Worm (Caenorhabditis elegans) whole organism, L4/young adult: ENCODE measurements around the gene wht-4.
"Not testable (repeated sequence)": the region's sequence is repeated elsewhere in the genome, so short reads cannot be mapped to it uniquely, and the experiment has no call there.

Source experiments
- W03F9.2 ChIP-seq: fragments of 150-350 bp; optimal IDR thresholded peaks from 2 replicates; lab custom pipeline; 2014; ENCODE audit warnings: missing biosample characterization, missing genetic modification characterization
- dao-5 ChIP-seq: sonication (generic microtip); optimal IDR thresholded peaks from 2 replicates; lab custom pipeline; 2016; ENCODE audit warnings: missing genotype, missing genetic modification characterization, moderate library complexity, missing compliant biosample characterization
- him-1 ChIP-seq: sonication (generic microtip); optimal IDR thresholded peaks from 2 replicates; lab custom pipeline; 2016; ENCODE audit warnings: missing genotype, missing genetic modification reagents, missing genetic modification characterization, missing compliant biosample characterization

The wht-4 gene

ce11 chrII:3259254-3259653 lies 19.5 kb upstream of the wht-4 start, which contains the start of gene gcy-19:
gcy-19 (minus strand) TSS chrII:3259354.
- TF ChIP-seq W03F9.2 (tag; lab: Kevin White, UChicago): no peak
- TF ChIP-seq him-1 (tag; lab: Kevin White, UChicago): no peak
- TF ChIP-seq dao-5 (tag; lab: Kevin White, UChicago): no peak

- TF ChIP-seq dao-5 (tag; lab: Kevin White, UChicago) (no peak), him-1 (tag; lab: Kevin White, UChicago) (no peak), W03F9.2 (tag; lab: Kevin White, UChicago) (no peak)
These were observed 16.2 kb upstream of the wht-4 start, which contains the start of gene F02E11.2 for ce11 chrII:3262504-3262903. F02E11.2 (plus strand) TSS chrII:3262804.

DNA sequence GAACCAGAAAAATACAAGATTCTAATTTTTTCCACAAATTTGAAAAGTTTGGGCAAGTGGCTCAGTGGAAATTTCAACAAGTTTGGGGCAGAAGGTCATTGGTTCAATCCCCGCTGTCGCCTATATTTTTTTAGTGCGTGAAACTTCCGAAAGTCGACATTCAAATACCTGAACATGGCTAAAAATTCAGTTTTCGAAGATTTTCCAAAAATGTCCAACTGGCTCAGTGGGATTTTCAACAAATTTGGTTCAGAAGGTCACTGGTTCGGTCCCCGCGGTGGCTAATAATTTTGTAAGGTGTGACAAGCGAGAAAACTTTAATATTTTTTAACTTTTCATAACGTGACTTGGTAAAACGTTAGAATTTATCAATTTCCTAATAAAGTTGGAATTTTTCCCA lies 14.0 kb upstream of the wht-4 start:
- no peak for TF ChIP-seq dao-5 (tag; lab: Kevin White, UChicago)
- no peak for TF ChIP-seq W03F9.2 (tag; lab: Kevin White, UChicago)
- TF ChIP-seq him-1 (tag; lab: Kevin White, UChicago): no peak

- TF ChIP-seq W03F9.2 (tag; lab: Kevin White, UChicago) (no peak), him-1 (tag; lab: Kevin White, UChicago) (no peak), dao-5 (tag; lab: Kevin White, UChicago) (no peak)
These were observed 11.4 kb upstream of the wht-4 start, which contains the start of gene F02E11.7 for ce11 chrII:3267365-3267764. F02E11.7 (plus strand) TSS chrII:3267665.

DNA sequence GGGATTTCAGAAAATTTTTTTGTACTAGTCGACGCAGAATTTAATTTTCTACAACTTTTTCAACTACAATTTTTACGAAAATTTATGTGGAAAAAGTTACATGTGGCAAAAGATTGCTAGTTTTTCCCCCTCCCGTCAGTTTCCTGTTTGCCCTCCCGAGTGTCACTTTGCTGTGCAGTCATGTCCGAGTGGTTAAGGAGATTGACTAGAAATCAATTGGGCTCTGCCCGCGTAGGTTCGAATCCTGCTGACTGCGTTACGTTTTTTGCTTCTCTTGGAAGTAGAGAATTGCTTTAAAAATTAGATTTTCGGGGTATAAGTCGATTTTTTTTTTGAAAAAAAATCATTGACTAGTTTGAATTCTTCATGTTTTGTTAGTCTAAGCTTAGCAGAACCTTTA lies 10.9 kb upstream of the wht-4 start:
- TF ChIP-seq W03F9.2 (tag; lab: Kevin White, UChicago): no peak
- no peak for TF ChIP-seq him-1 (tag; lab: Kevin White, UChicago)
- no peak for TF ChIP-seq dao-5 (tag; lab: Kevin White, UChicago)

DNA sequence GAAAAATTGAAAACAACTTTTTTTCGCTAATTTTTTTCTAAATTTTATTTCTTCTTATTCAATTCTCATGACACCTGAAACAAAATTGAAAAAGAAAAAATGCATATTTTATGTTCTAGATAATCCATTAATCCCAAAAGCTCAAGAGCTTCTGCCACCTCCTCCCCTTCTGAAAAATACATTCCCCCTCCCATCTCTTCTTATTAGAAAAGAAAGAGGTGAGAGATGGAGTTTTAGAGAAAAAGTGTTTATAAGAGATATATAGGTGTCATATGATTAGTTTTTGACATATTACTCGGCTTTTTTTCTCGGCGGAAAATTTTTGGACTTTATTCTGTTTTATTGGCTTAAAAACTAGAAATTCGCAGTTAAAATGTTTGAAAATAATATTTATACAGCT lies 8.1 kb upstream of the wht-4 start:
- no peak for TF ChIP-seq him-1 (tag; lab: Kevin White, UChicago)
- no peak for TF ChIP-seq W03F9.2 (tag; lab: Kevin White, UChicago)
- no peak for TF ChIP-seq dao-5 (tag; lab: Kevin White, UChicago)

DNA sequence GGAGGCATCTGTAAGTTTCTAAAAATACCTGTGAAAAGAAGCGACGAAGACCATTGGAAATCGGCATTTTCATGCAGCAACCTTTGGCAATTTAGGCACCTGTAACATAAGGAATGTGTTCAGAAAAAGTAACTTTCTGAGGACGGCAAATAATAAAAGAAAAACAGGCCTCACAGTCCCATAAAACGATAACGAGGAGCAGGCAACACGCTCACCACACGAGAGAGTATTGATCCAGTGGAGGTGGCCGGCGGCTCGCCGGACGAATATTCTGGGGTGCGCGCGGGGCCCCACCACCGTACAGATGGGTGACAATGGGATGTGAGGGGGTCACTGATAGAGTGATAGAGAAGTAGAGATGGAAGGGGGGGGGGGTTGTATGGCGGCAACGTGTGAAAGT lies 3.8 kb upstream of the wht-4 start, which contains the start of gene F02E11.3:
F02E11.3 (minus strand) TSS at position 101 of the 400 bp plus-strand sequence.
- TF ChIP-seq W03F9.2 (tag; lab: Kevin White, UChicago) (no peak), him-1 (tag; lab: Kevin White, UChicago) (no peak), dao-5 (tag; lab: Kevin White, UChicago) (no peak)

- TF ChIP-seq W03F9.2 (tag; lab: Kevin White, UChicago) (no peak), him-1 (tag; lab: Kevin White, UChicago) (no peak), dao-5 (tag; lab: Kevin White, UChicago) (no peak)
These were observed 1.0 kb upstream of the wht-4 start, which contains the start of gene F02E11.4 for ce11 chrII:3277686-3278085. F02E11.4 (minus strand) TSS chrII:3277786.

- no peak for TF ChIP-seq him-1 (tag; lab: Kevin White, UChicago)
- TF ChIP-seq W03F9.2 (tag; lab: Kevin White, UChicago): no peak
- TF ChIP-seq dao-5 (tag; lab: Kevin White, UChicago): no peak
These were observed 3.6 kb downstream of the wht-4 start, which contains the start of gene nep-13 for ce11 chrII:3282353-3282752. nep-13 (plus strand) TSS chrII:3282653.

DNA sequence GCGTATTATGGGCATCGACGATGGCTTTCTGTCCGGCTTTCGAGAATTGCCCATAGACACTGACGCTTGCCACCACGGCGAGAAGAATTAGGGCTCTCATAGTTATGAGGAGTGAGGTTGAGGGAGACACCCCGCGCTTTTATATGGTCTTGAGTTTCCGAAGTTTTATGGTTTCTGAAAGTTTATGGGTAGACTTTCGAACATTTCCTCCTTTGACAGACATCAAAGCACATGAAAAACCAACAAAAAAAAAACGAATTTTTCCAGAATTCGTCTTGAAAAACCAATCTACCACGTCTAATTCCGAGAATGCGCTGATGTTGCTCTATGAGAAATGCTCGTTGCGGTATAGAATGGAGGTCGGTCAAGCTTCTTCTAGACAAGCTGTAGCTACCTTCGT lies 5.8 kb downstream of the wht-4 start, which contains the start of gene scl-15:
scl-15 (minus strand) TSS at position 101 of the 400 bp plus-strand sequence.
- TF ChIP-seq W03F9.2 (tag; lab: Kevin White, UChicago): no peak
- no peak for TF ChIP-seq him-1 (tag; lab: Kevin White, UChicago)
- TF ChIP-seq dao-5 (tag; lab: Kevin White, UChicago): no peak

ce11 chrII:3287073-3287472 lies 8.3 kb downstream of the wht-4 start, which contains the start of gene sri-63:
sri-63 (plus strand) TSS chrII:3287373.
- no peak for TF ChIP-seq W03F9.2 (tag; lab: Kevin White, UChicago)
- TF ChIP-seq him-1 (tag; lab: Kevin White, UChicago): no peak
- TF ChIP-seq dao-5 (tag; lab: Kevin White, UChicago): no peak

DNA sequence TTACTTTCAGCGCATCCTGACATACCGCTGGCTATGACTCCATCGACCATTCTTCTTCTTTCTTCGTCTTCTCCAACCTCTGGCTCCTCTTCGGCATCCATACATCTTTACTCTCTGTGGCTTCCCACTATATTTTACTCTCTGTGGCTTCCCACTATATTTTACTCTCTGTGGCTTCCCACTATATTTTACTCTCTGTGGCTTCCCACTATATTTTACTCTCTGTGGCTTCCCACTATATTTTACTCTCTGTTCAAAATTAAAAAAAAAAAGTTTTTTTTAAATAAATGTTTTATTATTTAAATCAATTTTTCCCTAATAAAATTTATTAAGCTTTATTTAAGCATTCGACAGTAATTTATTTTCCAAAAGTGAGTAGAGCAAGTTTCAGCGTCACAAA lies 11.8 kb downstream of the wht-4 start, which contains the start of gene F39E9.14:
F39E9.14 (minus strand) TSS at position 101 of the 400 bp plus-strand sequence.
- TF ChIP-seq him-1, W03F9.2, dao-5 (tag; lab: Kevin White, UChicago): not testable (repeated sequence)

- TF ChIP-seq W03F9.2 (tag; lab: Kevin White, UChicago) (no peak), him-1 (tag; lab: Kevin White, UChicago) (no peak), dao-5 (tag; lab: Kevin White, UChicago) (no peak)
These were observed 16.5 kb downstream of the wht-4 start, which contains the start of gene btb-17 for ce11 chrII:3295193-3295592. btb-17 (plus strand) TSS chrII:3295405.

DNA sequence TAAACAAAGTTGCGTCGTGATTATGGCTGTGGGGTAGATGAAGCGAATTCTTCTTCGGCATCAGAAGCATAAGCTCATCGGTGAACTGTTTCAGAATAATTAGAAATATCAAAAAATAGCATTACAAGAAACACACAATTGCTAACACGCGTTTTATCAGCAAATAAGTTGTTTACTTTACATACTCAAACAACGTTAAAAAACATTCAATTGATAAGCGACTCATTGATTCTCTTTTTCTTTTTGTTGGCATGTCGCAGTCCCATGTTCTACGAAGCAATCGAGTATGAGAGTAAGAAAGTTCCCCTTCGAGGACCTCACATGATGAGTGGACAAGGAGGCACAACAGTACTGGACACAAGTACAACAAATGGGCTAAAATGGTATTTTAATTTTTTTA lies 17.9 kb downstream of the wht-4 start, which contains the start of gene btb-16:
btb-16 (plus strand) TSS at position 240 of the 400 bp plus-strand sequence.
- no peak for TF ChIP-seq him-1 (tag; lab: Kevin White, UChicago)
- TF ChIP-seq dao-5 (tag; lab: Kevin White, UChicago): no peak
- TF ChIP-seq W03F9.2 (tag; lab: Kevin White, UChicago): no peak
